Fruit fly (Drosophila melanogaster) whole organism, embryonic: ENCODE results near the gene CG31161.

Experiments
- Adf1 ChIP-seq: fragments of 200-800 bp; sonication (Bioruptor generic); IDR thresholded peaks from 2 replicates; pipeline ENCODE4 v1.3.6; 2022; ENCODE audit warnings: missing biosample characterization, missing genetic modification characterization
- CG10267 ChIP-seq: fragments of 200-800 bp; sonication (Bioruptor generic); optimal IDR thresholded peaks from 2 replicates; lab custom pipeline; 2018; ENCODE audit warnings: missing biosample characterization, mild to moderate bottlenecking, missing genetic modification characterization, moderate library complexity
- CG10274 ChIP-seq: fragments of 200-800 bp; sonication (Bioruptor generic); optimal IDR thresholded peaks from 3 replicates; lab custom pipeline; 2017; ENCODE audit warnings: missing biosample characterization, mild to moderate bottlenecking, missing genetic modification characterization
- CG10543 ChIP-seq: fragments of 200-800 bp; sonication (Bioruptor generic); optimal IDR thresholded peaks from 3 replicates; lab custom pipeline; 2017; ENCODE audit warnings: missing biosample characterization, mild to moderate bottlenecking, missing genetic modification characterization, moderate library complexity
- CG10565 ChIP-seq: fragments of 200-800 bp; sonication (Bioruptor generic); optimal IDR thresholded peaks from 3 replicates; lab custom pipeline; 2016; ENCODE audit warnings: missing biosample characterization, mild to moderate bottlenecking, missing genetic modification characterization
- CG1233 ChIP-seq: fragments of 200-800 bp; sonication (Bioruptor generic); optimal IDR thresholded peaks from 4 replicates; lab custom pipeline; 2018; ENCODE audit warnings: missing biosample characterization, mild to moderate bottlenecking, missing genetic modification characterization
- CG12659 ChIP-seq: fragments of 200-800 bp; sonication (Bioruptor generic); optimal IDR thresholded peaks from 3 replicates; lab custom pipeline; 2017; ENCODE audit warnings: mild to moderate bottlenecking, missing biosample characterization, missing genetic modification reagents, missing genetic modification characterization
- CG14710 ChIP-seq: fragments of 200-800 bp; sonication (Bioruptor generic); optimal IDR thresholded peaks from 3 replicates; lab custom pipeline; 2019; ENCODE audit warnings: missing biosample characterization, mild to moderate bottlenecking, missing genetic modification characterization, moderate library complexity
- CG15601 ChIP-seq: fragments of 200-800 bp; sonication (Bioruptor generic); optimal IDR thresholded peaks from 3 replicates; lab custom pipeline; 2019; ENCODE audit warnings: missing biosample characterization, mild to moderate bottlenecking, missing genetic modification characterization, moderate library complexity
- CG1602 ChIP-seq: fragments of 200-800 bp; sonication (Bioruptor generic); optimal IDR thresholded peaks from 3 replicates; lab custom pipeline; 2016; ENCODE audit warnings: missing biosample characterization, missing genetic modification characterization
- CG17361 ChIP-seq: fragments of 200-800 bp; sonication (Bioruptor generic); IDR thresholded peaks from 3 replicates; pipeline ENCODE4 v1.3.6; 2022; ENCODE audit warnings: missing biosample characterization, missing genetic modification characterization
- CG17802 ChIP-seq: fragments of 200-800 bp; sonication (Bioruptor generic); optimal IDR thresholded peaks from 2 replicates; lab custom pipeline; 2018; ENCODE audit warnings: missing biosample characterization, mild to moderate bottlenecking, missing genetic modification characterization, moderate library complexity
- CG2199 ChIP-seq: fragments of 200-800 bp; sonication (Bioruptor generic); IDR thresholded peaks from 3 replicates; pipeline ENCODE4 v1.3.6; 2022; ENCODE audit warnings: missing biosample characterization, missing genetic modification characterization
- CG43689 ChIP-seq: fragments of 200-800 bp; sonication (Bioruptor generic); IDR thresholded peaks from 2 replicates; pipeline ENCODE4 v1.3.6; 2022; ENCODE audit warnings: missing biosample characterization, missing genetic modification characterization
- CG4854 ChIP-seq: fragments of 200-800 bp; sonication (Bioruptor generic); optimal IDR thresholded peaks from 2 replicates; lab custom pipeline; 2016; ENCODE audit warnings: missing biosample characterization, missing genetic modification characterization, inconsistent platforms
- CG5245 ChIP-seq: fragments of 200-800 bp; sonication (Bioruptor generic); optimal IDR thresholded peaks from 3 replicates; lab custom pipeline; 2016; ENCODE audit warnings: missing biosample characterization, missing genetic modification characterization
- CG6272 ChIP-seq: fragments of 200-800 bp; sonication (Bioruptor generic); IDR thresholded peaks from 2 replicates; pipeline ENCODE4 v1.3.6; 2022; ENCODE audit warnings: missing biosample characterization, missing genetic modification characterization
- CG6813 ChIP-seq: fragments of 200-800 bp; sonication (Bioruptor generic); optimal IDR thresholded peaks from 2 replicates; lab custom pipeline; 2017; ENCODE audit warnings: missing biosample characterization, missing genetic modification characterization, mild to moderate bottlenecking, moderate library complexity, missing genetic modification reagents
- CG8089 ChIP-seq: fragments of 200-800 bp; sonication (Bioruptor generic); optimal IDR thresholded peaks from 3 replicates; lab custom pipeline; 2016; ENCODE audit warnings: missing biosample characterization, missing genetic modification characterization
- CG8388 ChIP-seq: fragments of 200-800 bp; sonication (Bioruptor generic); optimal IDR thresholded peaks from 2 replicates; lab custom pipeline; 2019; ENCODE audit warnings: missing biosample characterization, mild to moderate bottlenecking, missing genetic modification characterization, moderate library complexity
- CG8924 ChIP-seq: fragments of 200-800 bp; optimal IDR thresholded peaks from 3 replicates; lab custom pipeline; 2019; ENCODE audit warnings: missing biosample characterization, mild to moderate bottlenecking, missing genetic modification characterization, moderate library complexity
- CoRest ChIP-seq: fragments of 200-800 bp; sonication (Bioruptor generic); optimal IDR thresholded peaks from 3 replicates; lab custom pipeline; 2018; ENCODE audit warnings: missing biosample characterization, mild to moderate bottlenecking, missing genetic modification characterization, moderate library complexity
- Dp ChIP-seq: fragments of 200-800 bp; sonication (Bioruptor generic); optimal IDR thresholded peaks from 2 replicates; lab custom pipeline; 2018; ENCODE audit warnings: missing biosample characterization, mild to moderate bottlenecking, missing genetic modification characterization, moderate library complexity
- Fer2 ChIP-seq: fragments of 200-800 bp; sonication (Bioruptor generic); optimal IDR thresholded peaks from 2 replicates; lab custom pipeline; 2018; ENCODE audit warnings: missing biosample characterization, mild to moderate bottlenecking, missing genetic modification characterization, moderate library complexity
- H2.0 ChIP-seq: fragments of 200-800 bp; sonication (Bioruptor generic); IDR thresholded peaks from 2 replicates; pipeline ENCODE4 v1.3.6; 2022; ENCODE audit warnings: missing biosample characterization, missing genetic modification characterization
- Hand ChIP-seq: fragments of 200-800 bp; sonication (Bioruptor generic); optimal IDR thresholded peaks from 2 replicates; lab custom pipeline; 2017; ENCODE audit warnings: mild to moderate bottlenecking, missing biosample characterization, missing genetic modification reagents, missing genetic modification characterization
- HmgZ ChIP-seq: fragments of 200-800 bp; sonication (Bioruptor generic); optimal IDR thresholded peaks from 2 replicates; lab custom pipeline; 2018; ENCODE audit warnings: missing biosample characterization, mild to moderate bottlenecking, missing genetic modification characterization
- Med ChIP-seq: fragments of 200-800 bp; sonication (Bioruptor generic); peaks from one replicate; lab custom pipeline; 2016; ENCODE audit warnings: missing biosample characterization, missing genetic modification characterization, mild to moderate bottlenecking, inconsistent platforms, moderate library complexity
- Oli ChIP-seq: fragments of 200-800 bp; sonication (Bioruptor generic); optimal IDR thresholded peaks from 2 replicates; lab custom pipeline; 2018; ENCODE audit warnings: missing biosample characterization, mild to moderate bottlenecking, missing genetic modification characterization, moderate library complexity
- Sry-δ ChIP-seq: fragments of 200-800 bp; sonication (Bioruptor generic); optimal IDR thresholded peaks from 2 replicates; lab custom pipeline; 2016; ENCODE audit warnings: missing biosample characterization, missing genetic modification characterization
- ab ChIP-seq: fragments of 200-800 bp; sonication (Bioruptor generic); optimal IDR thresholded peaks from 2 replicates; lab custom pipeline; 2016; ENCODE audit warnings: missing biosample characterization, missing genetic modification characterization
- cas ChIP-seq: fragments of 200-800 bp; sonication (Bioruptor generic); IDR thresholded peaks from 2 replicates; pipeline ENCODE4 v1.3.6; 2022; ENCODE audit warnings: missing biosample characterization, missing genetic modification characterization
- cg ChIP-seq: fragments of 200-800 bp; sonication (Bioruptor generic); optimal IDR thresholded peaks from 3 replicates; lab custom pipeline; 2019; ENCODE audit warnings: missing biosample characterization, mild to moderate bottlenecking, missing genetic modification characterization, moderate library complexity
- dpn ChIP-seq, 2 experiments: fragments of 200-800 bp; sonication (Bioruptor generic); optimal IDR thresholded peaks; 3 replicates each; lab custom pipeline; 2016; ENCODE audit warnings: missing biosample characterization in 2 of 2, missing genetic modification characterization in 2 of 2
- eve ChIP-seq, 2 experiments: fragments of >200 bp; optimal IDR thresholded peaks; 2 replicates each; lab custom pipeline; 2017; ENCODE audit warnings: missing biosample characterization in 2 of 2, missing genetic modification characterization in 2 of 2
- fd64A ChIP-seq: fragments of 200-800 bp; sonication (Bioruptor generic); optimal IDR thresholded peaks from 3 replicates; lab custom pipeline; 2018; ENCODE audit warnings: missing biosample characterization, mild to moderate bottlenecking, missing genetic modification characterization
- gcm2 ChIP-seq: fragments of 200-800 bp; sonication (Bioruptor generic); optimal IDR thresholded peaks from 2 replicates; lab custom pipeline; 2016; ENCODE audit warnings: missing biosample characterization, missing genetic modification characterization
- ind ChIP-seq: fragments of 200-800 bp; sonication (Bioruptor generic); optimal IDR thresholded peaks from 3 replicates; lab custom pipeline; 2016; ENCODE audit warnings: missing biosample characterization, missing genetic modification characterization
- kah ChIP-seq: fragments of 200-800 bp; sonication (Bioruptor generic); optimal IDR thresholded peaks from 2 replicates; lab custom pipeline; 2018; ENCODE audit warnings: missing biosample characterization, mild to moderate bottlenecking, missing genetic modification characterization
- nau ChIP-seq: fragments of 200-800 bp; sonication (Bioruptor generic); optimal IDR thresholded peaks from 3 replicates; lab custom pipeline; 2017; ENCODE audit warnings: missing biosample characterization, mild to moderate bottlenecking, missing genetic modification characterization, missing genetic modification reagents
- nmo ChIP-seq: fragments of 200-800 bp; sonication (Bioruptor generic); optimal IDR thresholded peaks from 2 replicates; lab custom pipeline; 2018; ENCODE audit warnings: missing biosample characterization, mild to moderate bottlenecking, missing genetic modification characterization, moderate library complexity
- pfk ChIP-seq: fragments of 200-800 bp; sonication (Bioruptor generic); optimal IDR thresholded peaks from 2 replicates; lab custom pipeline; 2018; ENCODE audit warnings: missing biosample characterization, mild to moderate bottlenecking, missing genetic modification characterization, moderate library complexity
- sd ChIP-seq: fragments of 200-800 bp; sonication (Bioruptor generic); optimal IDR thresholded peaks from 3 replicates; lab custom pipeline; 2018; ENCODE audit warnings: missing biosample characterization, mild to moderate bottlenecking, missing genetic modification characterization, moderate library complexity
- sisA ChIP-seq: fragments of 200-800 bp; sonication (Bioruptor generic); IDR thresholded peaks from 2 replicates; pipeline ENCODE4 v1.3.6; 2022; ENCODE audit warnings: missing biosample characterization, missing genetic modification characterization
- stwl ChIP-seq: fragments of 200-800 bp; sonication (Bioruptor generic); optimal IDR thresholded peaks from 3 replicates; lab custom pipeline; 2018; ENCODE audit warnings: missing biosample characterization, mild to moderate bottlenecking, missing genetic modification characterization, moderate library complexity
- tgo ChIP-seq: fragments of 200-800 bp; sonication (Bioruptor generic); IDR thresholded peaks from 3 replicates; pipeline ENCODE4 v1.3.6; 2022; ENCODE audit warnings: missing biosample characterization, missing genetic modification characterization
- unc-4 ChIP-seq: fragments of 200-800 bp; sonication (Bioruptor generic); IDR thresholded peaks from 2 replicates; pipeline ENCODE4 v1.3.6; 2022; ENCODE audit warnings: missing biosample characterization, missing genetic modification characterization; ENCODE audit not compliant: partially characterized antibody
- vvl ChIP-seq: fragments of 200-800 bp; sonication (Bioruptor generic); IDR thresholded peaks from 2 replicates; pipeline ENCODE4 v1.3.6; 2022; ENCODE audit warnings: missing biosample characterization, missing genetic modification characterization

The CG31161 gene

dm6 chr3R:22625514-22626333, 9.4 kb downstream of the CG31161 start (continued):
- TF ChIP-seq eve (GFP tag; optimal IDR thresholded peaks at IDR 0.05; lab: Kevin White, UChicago) = no peak
- TF ChIP-seq CG10267 (tag; lab: Kevin White, UChicago) = peak; percentile 57
- TF ChIP-seq CG2199 (GFP tag; lab: Robert Waterston, UW) = peak; percentile 72; the same call in 2 of the 3 replicates
- TF ChIP-seq vvl (GFP tag; lab: Robert Waterston, UW) = peak; percentile 23; the same call in 1 of the 2 replicates
- no peak for TF ChIP-seq CG10543 (GFP tag; lab: Kevin White, UChicago)
- no peak for TF ChIP-seq CG5245 (GFP tag; lab: Kevin White, UChicago)
- TF ChIP-seq HmgZ (tag; lab: Kevin White, UChicago) = no peak
- peak; percentile 63 for TF ChIP-seq sd (tag; lab: Kevin White, UChicago)
- TF ChIP-seq ind (GFP tag; lab: Kevin White, UChicago) = peak; percentile 16
- TF ChIP-seq stwl (tag; lab: Kevin White, UChicago) = no peak
- no peak for TF ChIP-seq Hand (GFP tag; lab: Kevin White, UChicago)
- 0 out of 2 replicates have a peak, but pooled peaks have one; percentile 10 for TF ChIP-seq sisA (GFP tag; lab: Robert Waterston, UW)
- TF ChIP-seq CG14710 (tag; lab: Kevin White, UChicago) = peak; percentile 63
- peak; percentile 76 for TF ChIP-seq nmo (GFP tag; lab: Kevin White, UChicago)
- peak in 1 of 2 experiments; percentile 13 for TF ChIP-seq dpn (GFP tag; optimal IDR thresholded peaks at IDR 0.05; lab: Kevin White, UChicago)
- no peak for TF ChIP-seq Adf1 (GFP tag; lab: Robert Waterston, UW)
- TF ChIP-seq pfk (GFP tag; lab: Kevin White, UChicago) = no peak
- peak; percentile 62 for TF ChIP-seq Oli
- no peak for TF ChIP-seq cas (GFP tag; lab: Robert Waterston, UW)
- no peak for TF ChIP-seq CG43689
- no peak for TF ChIP-seq CG10565 (GFP tag; lab: Kevin White, UChicago)
- no peak for TF ChIP-seq gcm2
- TF ChIP-seq CG15601 = peak; percentile 51
- TF ChIP-seq CG6813 (GFP tag; lab: Kevin White, UChicago) = peak; percentile 8
- TF ChIP-seq CG17361 = peak; percentile 73; the same call in 2 of the 3 replicates
- TF ChIP-seq unc-4 = no peak
- no peak for TF ChIP-seq H2.0 (GFP tag; lab: Robert Waterston, UW)
- TF ChIP-seq CG12659 = peak; percentile 37
- TF ChIP-seq Dp (GFP tag; lab: Kevin White, UChicago) = no peak
- TF ChIP-seq CG6272 (GFP tag; lab: Robert Waterston, UW) = no peak
- TF ChIP-seq fd64A (GFP tag; lab: Kevin White, UChicago) = no peak
- no peak for TF ChIP-seq CG8089 (GFP tag; lab: Kevin White, UChicago)
- no peak for TF ChIP-seq ab
- no peak for TF ChIP-seq CG17802 (tag; lab: Kevin White, UChicago)
- TF ChIP-seq cg (GFP tag; lab: Kevin White, UChicago) = no peak
- TF ChIP-seq CG8924 (tag; lab: Kevin White, UChicago) = peak; percentile 65
- peak; percentile 62 for TF ChIP-seq Med
- TF ChIP-seq CG4854 (GFP tag; lab: Kevin White, UChicago) = no peak
- TF ChIP-seq Sry-δ (GFP tag; lab: Kevin White, UChicago) = no peak
- no peak for TF ChIP-seq Fer2
- TF ChIP-seq kah = no peak
- TF ChIP-seq tgo = 0 out of 3 replicates have a peak, but pooled peaks have one; percentile 25
- TF ChIP-seq CoRest = peak; percentile 32
- TF ChIP-seq nau (GFP tag; lab: Kevin White, UChicago) = peak; percentile 32
- peak; percentile 71 for TF ChIP-seq CG8388 (GFP tag; lab: Kevin White, UChicago)
- no peak for TF ChIP-seq CG10274 (GFP tag; lab: Kevin White, UChicago)
- peak; percentile 42 for TF ChIP-seq CG1602 (GFP tag; lab: Kevin White, UChicago)
- TF ChIP-seq CG1233 = peak; percentile 12
